Worm (Caenorhabditis elegans) whole organism, late embryonic: Measurements from ENCODE around the gene ZK154.5.

Experiments
- T23F11.4 ChIP-seq: fragments of 200-800 bp; sonication (Bioruptor generic); optimal IDR thresholded peaks from 2 replicates; lab custom pipeline; 2018; ENCODE audit warnings: mild to moderate bottlenecking, missing genetic modification characterization, missing compliant biosample characterization
- nhr-11 ChIP-seq: fragments of 150-350 bp; optimal IDR thresholded peaks from 2 replicates; lab custom pipeline; 2014; ENCODE audit warnings: missing biosample characterization, missing genetic modification characterization

DNA sequence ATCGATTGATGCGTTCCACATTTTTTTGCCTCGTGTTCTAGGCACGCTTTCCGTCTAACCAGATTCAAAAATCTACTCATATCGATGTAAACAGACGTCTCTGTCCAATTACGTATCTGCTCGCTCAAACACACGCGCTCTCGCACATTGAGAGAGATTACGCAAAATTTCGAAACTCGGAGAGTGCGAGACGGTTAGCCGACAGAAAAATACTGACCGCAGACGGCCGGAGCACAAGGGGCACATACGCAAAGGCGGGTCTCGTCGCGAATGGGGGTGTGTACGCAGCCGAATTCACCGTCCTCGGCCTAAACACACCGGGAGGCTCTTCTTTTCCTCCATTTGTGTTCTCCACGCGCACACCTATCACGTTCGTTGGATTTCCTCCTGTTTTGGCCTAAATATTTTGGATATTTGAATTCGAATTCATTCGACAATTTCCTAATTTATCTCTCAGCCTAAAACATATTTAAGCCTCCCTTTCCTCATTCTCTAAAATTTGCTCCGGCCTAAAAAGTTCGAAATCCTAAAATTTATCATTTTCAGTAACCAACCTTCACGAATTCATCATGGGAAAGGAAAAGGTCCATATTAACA lies 35.5 kb upstream of the ZK154.5 start, which contains the start of gene eef-1A.2:
- TF ChIP-seq nhr-11 (tag; lab: Kevin White, UChicago) (no peak), T23F11.4 (no peak)
